Fruit fly (Drosophila melanogaster): ENCODE data around the gene CG9259.
A peak's percentile ranks its signal among the peaks of the same experiment; 100 is the strongest.

Gene CG9259

DNA sequence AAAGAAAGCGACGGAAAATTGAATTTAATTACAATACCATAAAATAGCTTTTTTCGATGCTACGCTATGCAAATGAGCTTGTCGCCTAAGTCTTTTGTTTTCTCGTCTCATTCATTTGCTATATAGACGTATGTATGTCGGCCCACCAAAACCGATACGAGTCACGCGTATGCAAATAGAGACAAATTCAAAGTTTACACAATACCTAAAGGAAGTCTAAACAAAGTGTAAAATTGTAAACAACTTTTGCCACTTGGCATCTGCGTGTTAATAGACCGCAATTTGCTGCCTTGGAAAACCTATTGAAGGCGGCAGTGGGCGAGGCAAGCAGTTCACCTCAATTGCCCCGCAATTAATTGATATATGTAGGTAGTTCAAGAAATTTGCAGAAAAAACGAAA lies 26.6 kb upstream of the CG9259 start (continued):
- TF ChIP-seq BEAF-32 (GFP tag; optimal IDR thresholded peaks at IDR 0.05) (no peak), onecut (GFP tag; IDR thresholded peaks at IDR 0.05) (0 out of 2 replicates have a peak, but pooled peaks have one; percentile 14), kni (GFP tag; optimal IDR thresholded peaks at IDR 0.05) (no peak), CG17829 (tag; optimal IDR thresholded peaks at IDR 0.05) (no peak), MESR4 (GFP tag; optimal IDR thresholded peaks at IDR 0.05) (no peak), CG8089 (GFP tag; optimal IDR thresholded peaks at IDR 0.05) (no peak), CG15073 (GFP tag; optimal IDR thresholded peaks at IDR 0.05) (no peak), Opbp (GFP tag; IDR thresholded peaks at IDR 0.05; ENCODE audit: partially characterized antibody) (no peak), hb (GFP tag; IDR thresholded peaks at IDR 0.05; ENCODE audit: partially characterized antibody) (no peak), CG18262 (tag; optimal IDR thresholded peaks at IDR 0.05) (no peak), al (GFP tag; IDR thresholded peaks at IDR 0.05) (no peak), CG10543 (GFP tag; optimal IDR thresholded peaks at IDR 0.05) (no peak), cas (GFP tag; IDR thresholded peaks at IDR 0.05) (no peak), CG31441 (GFP tag; IDR thresholded peaks at IDR 0.05) (no peak), Aef1 (GFP tag; IDR thresholded peaks at IDR 0.05) (no peak), vvl (GFP tag; IDR thresholded peaks at IDR 0.05) (peak; percentile 55; the same call in 1 of the 2 replicates), CG11085 (GFP tag; IDR thresholded peaks at IDR 0.05) (no peak), amos (GFP tag; IDR thresholded peaks at IDR 0.05; ENCODE audit: partially characterized antibody) (no peak), Gug (GFP tag; IDR thresholded peaks at IDR 0.05) (no peak), Vsx1 (GFP tag; optimal IDR thresholded peaks at IDR 0.05) (peak; percentile 26), bigmax (GFP tag; optimal IDR thresholded peaks at IDR 0.05) (no peak), nmo (GFP tag; optimal IDR thresholded peaks at IDR 0.05) (no peak), stwl (tag; optimal IDR thresholded peaks at IDR 0.05) (no peak), Bteb2 (GFP tag; optimal IDR thresholded peaks at IDR 0.05) (no peak), pros (GFP tag; optimal IDR thresholded peaks at IDR 0.05) (no peak), CG9437 (GFP tag; optimal IDR thresholded peaks at IDR 0.05) (no peak), emc (GFP tag; optimal IDR thresholded peaks at IDR 0.05) (no peak), da (GFP tag; optimal IDR thresholded peaks at IDR 0.05) (no peak), Hmr (GFP tag; optimal IDR thresholded peaks at IDR 0.05) (peak; percentile 8), fd64A (GFP tag; optimal IDR thresholded peaks at IDR 0.05) (no peak), ro (GFP tag; IDR thresholded peaks at IDR 0.05) (no peak), CG15601 (tag; optimal IDR thresholded peaks at IDR 0.05) (no peak), pan (optimal IDR thresholded peaks at IDR 0.05) (no peak), pan (GFP tag; optimal IDR thresholded peaks at IDR 0.05 in 1 of 2, IDR thresholded peaks at IDR 0.05 in 1 of 2) (no peak), MTF-1 (GFP tag; optimal IDR thresholded peaks at IDR 0.05; ENCODE audit: borderline replicate concordance) (no peak), Sin3A (optimal IDR thresholded peaks at IDR 0.05) (no peak), CG10462 (GFP tag; optimal IDR thresholded peaks at IDR 0.05) (no peak), CG4730 (GFP tag; IDR thresholded peaks at IDR 0.05) (no peak), twi (tag; optimal IDR thresholded peaks at IDR 0.05) (no peak), en (GFP tag; optimal IDR thresholded peaks at IDR 0.05) (no peak), Oli (tag; optimal IDR thresholded peaks at IDR 0.05) (no peak), cwo (GFP tag; optimal IDR thresholded peaks at IDR 0.05) (peak; percentile 71), wor (GFP tag; IDR thresholded peaks at IDR 0.05) (no peak), Xrp1 (GFP tag; IDR thresholded peaks at IDR 0.05) (no peak), CG18619 (GFP tag; optimal IDR thresholded peaks at IDR 0.05) (no peak), stc (GFP tag; IDR thresholded peaks at IDR 0.05) (no peak), wek (GFP tag; optimal IDR thresholded peaks at IDR 0.05) (no peak), Nf-YB (GFP tag; optimal IDR thresholded peaks at IDR 0.05) (no peak), Elba2 (GFP tag; optimal IDR thresholded peaks at IDR 0.05) (no peak), CG13287 (GFP tag; IDR thresholded peaks at IDR 0.05; ENCODE audit: partially characterized antibody) (no peak), sug (tag; optimal IDR thresholded peaks at IDR 0.05) (no peak), zfh1 (GFP tag; IDR thresholded peaks at IDR 0.05) (no peak)

Data from whole organism, embryonic.